Fruit fly (Drosophila melanogaster) whole organism, embryonic: ENCODE results near the gene CG7860.
A peak's percentile ranks its signal among the peaks of the same experiment; 100 is the strongest.

ENCODE experiments used
- ATbp ChIP-seq: fragments of 200-800 bp; sonication (Bioruptor generic); optimal IDR thresholded peaks from 2 replicates; lab custom pipeline; 2017; ENCODE audit warnings: missing biosample characterization, mild to moderate bottlenecking, missing genetic modification characterization, missing genetic modification reagents
- Aef1 ChIP-seq: fragments of 200-800 bp; sonication (Bioruptor generic); IDR thresholded peaks from 3 replicates; pipeline ENCODE4 v1.3.6; 2022; ENCODE audit warnings: missing biosample characterization, missing genetic modification characterization
- Asciz ChIP-seq: fragments of 200-800 bp; sonication (Bioruptor generic); optimal IDR thresholded peaks from 2 replicates; lab custom pipeline; 2017; ENCODE audit warnings: missing biosample characterization, mild to moderate bottlenecking, missing genetic modification characterization, missing genetic modification reagents
- Bgb ChIP-seq: fragments of 200-800 bp; sonication (Bioruptor generic); IDR thresholded peaks from 2 replicates; pipeline ENCODE4 v1.3.6; 2022; ENCODE audit warnings: missing biosample characterization, missing genetic modification characterization; ENCODE audit not compliant: partially characterized antibody
- CG10431 ChIP-seq: fragments of 200-800 bp; sonication (Bioruptor generic); optimal IDR thresholded peaks from 3 replicates; lab custom pipeline; 2018; ENCODE audit warnings: missing biosample characterization, mild to moderate bottlenecking, missing genetic modification characterization
- CG11504 ChIP-seq: fragments of 200-800 bp; sonication (Bioruptor generic); optimal IDR thresholded peaks from 3 replicates; lab custom pipeline; 2019; ENCODE audit warnings: missing biosample characterization, mild to moderate bottlenecking, missing genetic modification characterization, moderate library complexity
- CG12299 ChIP-seq: fragments of 200-800 bp; sonication (Bioruptor generic); optimal IDR thresholded peaks from 2 replicates; lab custom pipeline; 2018; ENCODE audit warnings: missing biosample characterization, mild to moderate bottlenecking, missing genetic modification characterization
- CG12391 ChIP-seq: fragments of 200-800 bp; sonication (Bioruptor generic); optimal IDR thresholded peaks from 3 replicates; lab custom pipeline; 2018; ENCODE audit warnings: missing biosample characterization, mild to moderate bottlenecking, missing genetic modification characterization, moderate library complexity
- CG14050 ChIP-seq: fragments of 200-800 bp; sonication (Bioruptor generic); IDR thresholded peaks from 3 replicates; pipeline ENCODE4 v1.3.6; 2022; ENCODE audit warnings: missing biosample characterization, missing genetic modification characterization
- CG17385 ChIP-seq: fragments of 200-800 bp; sonication (Bioruptor generic); optimal IDR thresholded peaks from 3 replicates; lab custom pipeline; 2018; ENCODE audit warnings: missing biosample characterization, mild to moderate bottlenecking, missing genetic modification characterization
- CG17802 ChIP-seq: fragments of 200-800 bp; sonication (Bioruptor generic); optimal IDR thresholded peaks from 2 replicates; lab custom pipeline; 2018; ENCODE audit warnings: missing biosample characterization, mild to moderate bottlenecking, missing genetic modification characterization, moderate library complexity
- CG1792 ChIP-seq: fragments of 200-800 bp; sonication (Bioruptor generic); optimal IDR thresholded peaks from 2 replicates; lab custom pipeline; 2016; ENCODE audit warnings: missing biosample characterization, missing genetic modification characterization
- CG18262 ChIP-seq: fragments of 200-800 bp; optimal IDR thresholded peaks from 3 replicates; lab custom pipeline; 2019; ENCODE audit warnings: missing biosample characterization, mild to moderate bottlenecking, missing genetic modification characterization, moderate library complexity
- CG2678 ChIP-seq: fragments of 200-800 bp; sonication (Bioruptor generic); optimal IDR thresholded peaks from 3 replicates; lab custom pipeline; 2019; ENCODE audit warnings: missing biosample characterization, mild to moderate bottlenecking, missing genetic modification characterization, moderate library complexity
- CG2712 ChIP-seq: fragments of 200-800 bp; optimal IDR thresholded peaks from 3 replicates; lab custom pipeline; 2019; ENCODE audit warnings: missing biosample characterization, mild to moderate bottlenecking, missing genetic modification characterization, moderate library complexity
- CG31224 ChIP-seq: fragments of 200-800 bp; sonication (Bioruptor generic); IDR thresholded peaks from 2 replicates; pipeline ENCODE4 v1.3.6; 2022; ENCODE audit warnings: missing biosample characterization, missing genetic modification characterization
- CG33213 ChIP-seq: fragments of 200-800 bp; sonication (Bioruptor generic); optimal IDR thresholded peaks from 3 replicates; lab custom pipeline; 2016; ENCODE audit warnings: missing biosample characterization, missing genetic modification characterization
- CG4707 ChIP-seq: fragments of 200-800 bp; sonication (Bioruptor generic); optimal IDR thresholded peaks from 2 replicates; lab custom pipeline; 2018; ENCODE audit warnings: missing biosample characterization, mild to moderate bottlenecking, missing genetic modification characterization, moderate library complexity
- CG7839 ChIP-seq: fragments of 200-800 bp; sonication (Bioruptor generic); optimal IDR thresholded peaks from 3 replicates; lab custom pipeline; 2018; ENCODE audit warnings: missing biosample characterization, mild to moderate bottlenecking, missing genetic modification characterization, moderate library complexity
- Camta ChIP-seq: fragments of 200-800 bp; sonication (Bioruptor generic); optimal IDR thresholded peaks from 2 replicates; lab custom pipeline; 2016; ENCODE audit warnings: missing biosample characterization, missing genetic modification characterization
- CoRest ChIP-seq: fragments of 200-800 bp; sonication (Bioruptor generic); optimal IDR thresholded peaks from 3 replicates; lab custom pipeline; 2018; ENCODE audit warnings: missing biosample characterization, mild to moderate bottlenecking, missing genetic modification characterization, moderate library complexity
- Dip2 ChIP-seq: fragments of 200-800 bp; sonication (Bioruptor generic); IDR thresholded peaks from 2 replicates; pipeline ENCODE4 v1.3.6; 2022; ENCODE audit warnings: missing biosample characterization, missing genetic modification characterization
- Dp ChIP-seq: fragments of 200-800 bp; sonication (Bioruptor generic); optimal IDR thresholded peaks from 2 replicates; lab custom pipeline; 2018; ENCODE audit warnings: missing biosample characterization, mild to moderate bottlenecking, missing genetic modification characterization, moderate library complexity
- Dref ChIP-seq: fragments of 200-800 bp; sonication (Bioruptor generic); IDR thresholded peaks from 2 replicates; pipeline ENCODE4 v1.3.6; 2022; ENCODE audit warnings: missing biosample characterization, missing genetic modification characterization
- HmgZ ChIP-seq: fragments of 200-800 bp; sonication (Bioruptor generic); optimal IDR thresholded peaks from 2 replicates; lab custom pipeline; 2018; ENCODE audit warnings: missing biosample characterization, mild to moderate bottlenecking, missing genetic modification characterization
- Jarid2 ChIP-seq: fragments of 200-800 bp; sonication (Bioruptor generic); optimal IDR thresholded peaks from 3 replicates; lab custom pipeline; 2017; ENCODE audit warnings: mild to moderate bottlenecking, missing biosample characterization, missing genetic modification reagents, missing genetic modification characterization
- Med ChIP-seq: fragments of 200-800 bp; sonication (Bioruptor generic); peaks from one replicate; lab custom pipeline; 2016; ENCODE audit warnings: missing biosample characterization, missing genetic modification characterization, mild to moderate bottlenecking, inconsistent platforms, moderate library complexity
- Mrtf ChIP-seq: fragments of 200-800 bp; sonication (Bioruptor generic); IDR thresholded peaks from 3 replicates; pipeline ENCODE4 v1.3.6; 2022; ENCODE audit warnings: missing biosample characterization, missing genetic modification characterization
- NK7.1 ChIP-seq: fragments of 200-800 bp; sonication (Bioruptor generic); optimal IDR thresholded peaks from 3 replicates; lab custom pipeline; 2016; ENCODE audit warnings: missing biosample characterization, missing genetic modification characterization
- Sox102F ChIP-seq: fragments of 200-800 bp; sonication (Bioruptor generic); optimal IDR thresholded peaks from 2 replicates; lab custom pipeline; 2018; ENCODE audit warnings: missing biosample characterization, mild to moderate bottlenecking, missing genetic modification characterization, moderate library complexity
- ac ChIP-seq: fragments of 200-800 bp; sonication (Bioruptor generic); optimal IDR thresholded peaks from 3 replicates; lab custom pipeline; 2017; ENCODE audit warnings: missing biosample characterization, mild to moderate bottlenecking, missing genetic modification characterization
- cg ChIP-seq: fragments of 200-800 bp; sonication (Bioruptor generic); optimal IDR thresholded peaks from 3 replicates; lab custom pipeline; 2019; ENCODE audit warnings: missing biosample characterization, mild to moderate bottlenecking, missing genetic modification characterization, moderate library complexity
- chinmo ChIP-seq: fragments of 200-800 bp; sonication (Bioruptor generic); IDR thresholded peaks from 4 replicates; pipeline ENCODE4 v1.3.6; 2022; ENCODE audit warnings: missing biosample characterization, missing genetic modification characterization; ENCODE audit not compliant: partially characterized antibody
- crol ChIP-seq: fragments of 200-800 bp; sonication (Bioruptor generic); IDR thresholded peaks from 2 replicates; pipeline ENCODE4 v1.3.6; 2022; ENCODE audit warnings: missing biosample characterization, missing genetic modification characterization
- dmrt99B ChIP-seq: fragments of 200-800 bp; sonication (Bioruptor generic); optimal IDR thresholded peaks from 2 replicates; lab custom pipeline; 2018; ENCODE audit warnings: missing biosample characterization, mild to moderate bottlenecking, missing genetic modification characterization, moderate library complexity
- gem ChIP-seq: fragments of 200-800 bp; sonication (Bioruptor generic); optimal IDR thresholded peaks from 2 replicates; lab custom pipeline; 2019; ENCODE audit warnings: missing biosample characterization, mild to moderate bottlenecking, missing genetic modification characterization, moderate library complexity
- grau ChIP-seq: fragments of 200-800 bp; optimal IDR thresholded peaks from 3 replicates; lab custom pipeline; 2019; ENCODE audit warnings: missing biosample characterization, mild to moderate bottlenecking, missing genetic modification characterization, moderate library complexity
- gsb-n ChIP-seq: fragments of 200-800 bp; sonication (Bioruptor generic); optimal IDR thresholded peaks from 3 replicates; lab custom pipeline; 2018; ENCODE audit warnings: missing biosample characterization, mild to moderate bottlenecking, missing genetic modification characterization
- knrl ChIP-seq: fragments of 200-800 bp; sonication (Bioruptor generic); IDR thresholded peaks from 3 replicates; pipeline ENCODE4 v1.3.6; 2022; ENCODE audit warnings: missing biosample characterization, missing genetic modification characterization; ENCODE audit not compliant: partially characterized antibody
- lab ChIP-seq: fragments of 200-800 bp; sonication (Bioruptor generic); optimal IDR thresholded peaks from 3 replicates; lab custom pipeline; 2017; ENCODE audit warnings: missing biosample characterization, missing genetic modification characterization, mild to moderate bottlenecking, moderate library complexity, missing genetic modification reagents
- pfk ChIP-seq: fragments of 200-800 bp; sonication (Bioruptor generic); optimal IDR thresholded peaks from 2 replicates; lab custom pipeline; 2018; ENCODE audit warnings: missing biosample characterization, mild to moderate bottlenecking, missing genetic modification characterization, moderate library complexity
- row ChIP-seq: fragments of 200-800 bp; sonication (Bioruptor generic); IDR thresholded peaks from 3 replicates; pipeline ENCODE4 v1.3.6; 2022; ENCODE audit warnings: missing biosample characterization, missing genetic modification characterization
- sens ChIP-seq: fragments of 200-800 bp; sonication (Bioruptor generic); peaks from one replicate; lab custom pipeline; 2016; ENCODE audit warnings: missing biosample characterization, missing genetic modification characterization
- seq ChIP-seq: fragments of 200-800 bp; sonication (Bioruptor generic); IDR thresholded peaks from 2 replicates; pipeline ENCODE4 v1.3.6; 2022; ENCODE audit warnings: missing biosample characterization, missing genetic modification characterization
- sqz ChIP-seq: fragments of 200-800 bp; sonication (Bioruptor generic); optimal IDR thresholded peaks from 3 replicates; lab custom pipeline; 2018; ENCODE audit warnings: missing biosample characterization, mild to moderate bottlenecking, missing genetic modification characterization
- tgo ChIP-seq: fragments of 200-800 bp; sonication (Bioruptor generic); IDR thresholded peaks from 3 replicates; pipeline ENCODE4 v1.3.6; 2022; ENCODE audit warnings: missing biosample characterization, missing genetic modification characterization
- unpg ChIP-seq: fragments of 200-800 bp; sonication (Bioruptor generic); optimal IDR thresholded peaks from 3 replicates; lab custom pipeline; 2018; ENCODE audit warnings: missing biosample characterization, mild to moderate bottlenecking, missing genetic modification characterization, moderate library complexity
- vvl ChIP-seq: fragments of 200-800 bp; sonication (Bioruptor generic); IDR thresholded peaks from 2 replicates; pipeline ENCODE4 v1.3.6; 2022; ENCODE audit warnings: missing biosample characterization, missing genetic modification characterization
- zfh1 ChIP-seq: fragments of 200-800 bp; sonication (Bioruptor generic); IDR thresholded peaks from 3 replicates; pipeline ENCODE4 v1.3.6; 2022; ENCODE audit warnings: missing biosample characterization, missing genetic modification characterization

Gene CG7860

DNA sequence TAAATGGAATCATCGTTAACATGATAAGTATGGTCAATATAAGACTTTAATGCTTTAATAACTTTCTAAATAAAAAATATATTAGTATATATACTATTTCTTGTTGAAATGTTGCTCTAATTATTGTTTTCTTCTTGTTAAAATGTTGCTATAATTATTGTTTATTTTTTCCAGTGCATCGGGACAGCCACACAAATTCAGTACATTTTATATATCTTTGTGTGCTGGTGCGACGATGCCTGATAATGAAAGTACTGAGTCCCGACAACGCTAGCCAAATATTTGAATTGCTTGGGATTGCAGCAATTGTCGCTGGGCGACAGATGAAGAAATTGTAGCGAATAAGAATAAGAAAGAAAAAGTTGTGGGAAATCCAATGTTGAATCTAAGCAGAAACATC, 39.6 kb upstream of the CG7860 start:
- peak; percentile 36 for TF ChIP-seq gem (tag; lab: Kevin White, UChicago)
- peak; percentile 5 for TF ChIP-seq CG12391
- peak; percentile 4; the same call in 1 of the 3 replicates for TF ChIP-seq row (GFP tag; lab: Robert Waterston, UW)
- no peak for TF ChIP-seq Dref (GFP tag; lab: Robert Waterston, UW)
- no peak for TF ChIP-seq ac
- peak; percentile 30 for TF ChIP-seq CG7839
- TF ChIP-seq CG4707 (GFP tag; lab: Kevin White, UChicago): no peak
- peak; percentile 9 for TF ChIP-seq unpg (GFP tag; lab: Kevin White, UChicago)
- peak; percentile 9 for TF ChIP-seq dmrt99B (tag; lab: Kevin White, UChicago)
- peak; percentile 28 for TF ChIP-seq CG2712 (tag; lab: Kevin White, UChicago)
- peak; percentile 28 for TF ChIP-seq CG2678 (tag; lab: Kevin White, UChicago)
- peak; percentile 17 for TF ChIP-seq grau (tag; lab: Kevin White, UChicago)
- TF ChIP-seq CG11504 (tag; lab: Kevin White, UChicago): peak; percentile 27
- TF ChIP-seq Sox102F (GFP tag; lab: Kevin White, UChicago): peak; percentile 33

DNA sequence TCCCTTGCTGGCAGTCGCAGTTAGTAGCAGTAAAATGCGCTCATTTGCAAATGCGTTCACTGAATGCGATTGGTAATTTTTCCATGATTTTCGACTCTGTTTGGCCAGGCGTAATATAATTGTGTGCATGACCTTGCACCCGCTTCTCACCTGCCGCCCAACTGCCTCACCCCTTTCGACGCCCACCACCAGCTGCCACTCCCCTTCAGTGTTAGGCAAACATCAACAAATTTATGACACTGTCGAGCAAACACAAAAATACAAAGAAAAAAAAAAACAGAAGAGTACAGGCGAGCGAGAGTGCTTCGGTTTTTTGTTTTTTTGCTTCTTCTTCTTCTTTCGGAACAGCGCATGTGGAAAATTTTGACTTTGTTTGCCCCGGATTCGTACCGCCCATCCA, 38.8 kb upstream of the CG7860 start:
- TF ChIP-seq Dp: no peak
- 0 out of 4 replicates have a peak, but pooled peaks have one; percentile 9 for TF ChIP-seq chinmo (GFP tag; lab: Robert Waterston, UW)
- no peak for TF ChIP-seq NK7.1 (GFP tag; lab: Kevin White, UChicago)
- TF ChIP-seq Asciz (GFP tag; lab: Kevin White, UChicago): peak; percentile 1
- peak; percentile 36 for TF ChIP-seq ATbp
- peak; percentile 44 for TF ChIP-seq Med (GFP tag; lab: Kevin White, UChicago)
- peak; percentile 44 for TF ChIP-seq sens
- peak; percentile 13 for TF ChIP-seq lab (GFP tag; lab: Kevin White, UChicago)
- TF ChIP-seq CG17802 (tag; lab: Kevin White, UChicago): no peak
- 0 out of 2 replicates have a peak, but pooled peaks have one; percentile 52 for TF ChIP-seq crol (GFP tag; lab: Robert Waterston, UW)
- peak; percentile 20 for TF ChIP-seq sqz
- TF ChIP-seq CG33213: no peak
- no peak for TF ChIP-seq pfk
- TF ChIP-seq CG17385: peak; percentile 31

DNA sequence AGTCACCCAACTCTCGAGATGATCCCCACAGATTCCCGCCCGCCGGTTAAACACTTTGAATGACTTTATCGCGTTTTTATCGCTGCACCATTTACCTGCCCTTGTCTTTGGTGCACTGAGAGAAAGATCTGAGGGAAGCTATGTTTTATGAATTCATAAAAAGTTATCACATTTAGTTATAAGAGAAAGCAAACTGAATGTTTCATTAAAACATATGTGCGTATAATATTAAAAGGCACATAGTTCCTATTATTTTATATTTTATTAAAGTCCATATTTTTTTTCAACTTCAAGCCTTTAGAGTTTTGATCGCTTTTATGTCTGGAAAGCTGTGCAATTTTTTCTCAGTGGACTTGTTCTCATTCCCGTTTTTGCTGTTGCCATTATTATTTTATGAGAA, 38.4 kb upstream of the CG7860 start:
- TF ChIP-seq Camta (GFP tag; lab: Kevin White, UChicago) (no peak), CG31224 (GFP tag; lab: Robert Waterston, UW) (no peak), CG2712 (tag; lab: Kevin White, UChicago) (peak; percentile 8), vvl (GFP tag; lab: Robert Waterston, UW) (no peak), tgo (GFP tag; lab: Robert Waterston, UW) (peak; percentile 24; the same call in 1 of the 3 replicates), Dip2 (no peak), zfh1 (GFP tag; lab: Robert Waterston, UW) (no peak), knrl (GFP tag; lab: Robert Waterston, UW) (no peak), CG12299 (tag; lab: Kevin White, UChicago) (no peak), Bgb (GFP tag; lab: Robert Waterston, UW) (no peak), CG10431 (GFP tag; lab: Kevin White, UChicago) (no peak), HmgZ (no peak), CG1792 (GFP tag; lab: Kevin White, UChicago) (no peak), Dref (GFP tag; lab: Robert Waterston, UW) (no peak), sens (peak; percentile 24), CG18262 (tag; lab: Kevin White, UChicago) (peak; percentile 7), seq (GFP tag; lab: Robert Waterston, UW) (no peak), Jarid2 (no peak), CG14050 (GFP tag; lab: Robert Waterston, UW) (no peak), Mrtf (GFP tag; lab: Robert Waterston, UW) (no peak), CoRest (peak; percentile 32), gsb-n (no peak), cg (GFP tag; lab: Kevin White, UChicago) (no peak), Aef1 (GFP tag; lab: Robert Waterston, UW) (no peak), Med (GFP tag; lab: Kevin White, UChicago) (no peak)
